Worm (Caenorhabditis elegans): ENCODE measurements around the gene F59B8.1.

F59B8.1 gene

DNA sequence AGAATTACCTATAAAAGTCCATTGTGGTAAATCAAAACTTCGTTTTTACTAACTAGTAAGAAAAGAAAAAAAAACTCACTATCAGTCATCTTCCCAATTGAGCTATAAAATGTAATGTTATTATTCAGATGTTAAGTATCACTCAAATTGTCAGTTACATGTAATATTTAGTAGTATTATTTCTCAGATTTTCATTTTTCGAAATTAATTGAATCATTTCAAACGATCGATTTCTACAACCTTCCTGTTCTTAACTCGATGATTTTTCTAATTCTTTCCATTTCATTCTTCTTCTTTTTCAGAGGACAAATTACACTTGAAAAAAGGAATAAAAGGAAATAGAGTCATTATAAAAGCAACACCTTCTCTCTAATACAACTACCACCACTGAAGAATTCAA lies at the start of gene F59B8.1:
TSS of gene F59B8.1 (plus strand) at position 301 of the 400 bp plus-strand sequence.
- TF ChIP-seq ref-1 (GFP tag; conservative IDR thresholded peaks at IDR 0.05) (no peak), klf-2 (GFP tag; conservative IDR thresholded peaks at IDR 0.05) (no peak), med-1 (GFP tag; optimal IDR thresholded peaks at IDR 0.05; ENCODE audit: insufficient read depth) (no peak), T22C8.4 (GFP tag; IDR thresholded peaks at IDR 0.05) (no peak), ztf-23 (GFP tag; IDR thresholded peaks at IDR 0.05) (no peak), flt-1 (GFP tag; IDR thresholded peaks at IDR 0.05) (no peak), ztf-29 (GFP tag; IDR thresholded peaks at IDR 0.05) (no peak), tab-1 (GFP tag; IDR thresholded peaks at IDR 0.05) (no peak), cog-1 (tag; optimal IDR thresholded peaks at IDR 0.05) (no peak)

DNA sequence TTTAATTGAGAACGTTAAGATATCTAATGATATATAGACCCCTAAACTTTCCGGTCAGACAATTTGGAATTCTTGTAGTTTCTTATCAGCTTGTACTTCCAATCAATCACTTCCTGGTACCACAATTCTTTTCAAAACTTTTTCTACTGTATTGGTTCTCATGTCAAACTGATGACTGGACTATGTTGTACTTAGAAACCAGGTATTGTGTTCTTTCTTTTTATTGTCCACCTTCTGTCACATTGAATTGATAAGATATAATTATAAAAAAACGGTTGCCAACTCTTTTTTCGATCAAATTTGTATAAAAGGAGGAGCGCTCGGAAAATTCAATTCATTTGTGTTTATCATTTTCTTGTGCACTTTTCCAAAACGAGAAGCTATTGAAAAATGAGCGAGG lies 49.8 kb upstream of the F59B8.1 start, which contains the start of gene C10C5.4:
TSS of gene C10C5.4 (plus strand) at position 281 of the 400 bp plus-strand sequence.
- TF ChIP-seq klf-2 (GFP tag; conservative IDR thresholded peaks at IDR 0.05) (no peak), ztf-29 (GFP tag; IDR thresholded peaks at IDR 0.05) (no peak), med-1 (GFP tag; optimal IDR thresholded peaks at IDR 0.05; ENCODE audit: insufficient read depth) (no peak)

DNA sequence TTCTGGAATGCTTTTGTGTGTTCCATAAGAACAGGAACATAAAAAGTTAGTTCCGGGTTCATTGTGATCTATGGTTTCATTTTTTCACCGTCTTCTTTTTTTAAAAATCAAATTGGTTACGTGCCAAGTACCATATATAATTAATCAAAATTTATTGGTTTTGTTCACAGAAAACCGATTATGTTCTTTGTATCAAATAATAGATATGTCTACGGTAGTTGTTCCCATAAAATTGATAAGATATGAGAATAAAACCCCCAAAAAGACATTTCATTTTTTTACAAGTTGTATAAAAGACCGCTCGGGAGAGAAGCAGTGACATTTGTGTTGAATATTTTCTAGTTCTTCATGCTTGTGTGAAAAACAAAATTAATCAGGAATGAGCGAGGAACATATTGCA lies 46.9 kb upstream of the F59B8.1 start, which contains the start of gene C10C5.5:
TSS of gene C10C5.5 (plus strand) at position 301 of the 400 bp plus-strand sequence.
- no peak for TF ChIP-seq ztf-29 (GFP tag; IDR thresholded peaks at IDR 0.05)
- TF ChIP-seq ref-1 (GFP tag; conservative IDR thresholded peaks at IDR 0.05), result no peak
- no peak for TF ChIP-seq cog-1 (tag; optimal IDR thresholded peaks at IDR 0.05)
- no peak for TF ChIP-seq klf-2 (GFP tag; conservative IDR thresholded peaks at IDR 0.05)

DNA sequence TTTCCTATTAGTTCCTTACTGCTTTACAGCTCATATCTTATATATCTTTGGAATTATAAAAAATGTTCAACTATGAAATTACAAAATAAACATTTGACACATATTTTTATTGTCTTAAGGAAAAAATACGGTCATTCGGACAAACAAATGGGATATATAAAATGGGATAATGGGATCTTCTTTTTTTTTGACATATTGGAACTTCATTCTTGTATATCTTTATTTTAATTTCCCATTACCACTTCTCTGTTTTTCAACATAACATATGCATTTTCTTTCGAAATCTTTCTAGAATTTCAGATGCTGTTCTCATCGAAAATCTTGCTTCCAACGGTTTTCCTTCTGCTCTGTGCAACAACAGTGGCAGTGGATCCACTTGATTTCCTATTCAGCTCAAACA lies 43.2 kb upstream of the F59B8.1 start, which contains the start of gene C10C5.7:
TSS of gene C10C5.7 (plus strand) at position 301 of the 400 bp plus-strand sequence.
- TF ChIP-seq med-1 (GFP tag; optimal IDR thresholded peaks at IDR 0.05; ENCODE audit: insufficient read depth) (no peak), ztf-23 (GFP tag; IDR thresholded peaks at IDR 0.05) (no peak), klf-2 (GFP tag; conservative IDR thresholded peaks at IDR 0.05) (no peak), tab-1 (GFP tag; IDR thresholded peaks at IDR 0.05) (no peak), T22C8.4 (GFP tag; IDR thresholded peaks at IDR 0.05) (no peak)

DNA sequence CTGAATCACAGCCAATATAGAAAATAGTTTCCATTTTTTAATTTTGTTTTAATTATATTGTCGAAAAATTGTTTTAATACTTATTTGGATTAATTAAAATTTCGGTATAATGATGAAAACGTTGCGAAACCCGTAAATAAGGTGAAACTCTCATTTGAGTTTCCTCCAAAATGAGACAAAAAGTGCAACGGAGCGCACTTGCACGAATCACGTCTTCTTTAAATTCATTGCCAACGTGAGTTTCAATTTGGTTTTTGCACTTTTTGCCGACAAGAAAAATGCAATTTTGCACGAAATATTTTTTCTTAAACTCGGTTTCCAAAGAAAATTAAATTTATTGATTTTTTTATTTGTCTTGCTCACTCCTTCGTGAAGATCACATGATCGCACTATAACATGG lies 42.0 kb upstream of the F59B8.1 start, which contains the start of gene daf-15:
TSS of gene daf-15 (plus strand) at position 171 of the 400 bp plus-strand sequence.
- TF ChIP-seq flt-1 (GFP tag; IDR thresholded peaks at IDR 0.05) (no peak), med-1 (GFP tag; optimal IDR thresholded peaks at IDR 0.05; ENCODE audit: insufficient read depth) (no peak), ztf-29 (GFP tag; IDR thresholded peaks at IDR 0.05) (no peak), klf-2 (GFP tag; conservative IDR thresholded peaks at IDR 0.05) (no peak), ztf-23 (GFP tag; IDR thresholded peaks at IDR 0.05) (no peak), cog-1 (tag; optimal IDR thresholded peaks at IDR 0.05) (no peak), T22C8.4 (GFP tag; IDR thresholded peaks at IDR 0.05) (no peak), tab-1 (GFP tag; IDR thresholded peaks at IDR 0.05) (no peak), ref-1 (GFP tag; conservative IDR thresholded peaks at IDR 0.05) (no peak)

DNA sequence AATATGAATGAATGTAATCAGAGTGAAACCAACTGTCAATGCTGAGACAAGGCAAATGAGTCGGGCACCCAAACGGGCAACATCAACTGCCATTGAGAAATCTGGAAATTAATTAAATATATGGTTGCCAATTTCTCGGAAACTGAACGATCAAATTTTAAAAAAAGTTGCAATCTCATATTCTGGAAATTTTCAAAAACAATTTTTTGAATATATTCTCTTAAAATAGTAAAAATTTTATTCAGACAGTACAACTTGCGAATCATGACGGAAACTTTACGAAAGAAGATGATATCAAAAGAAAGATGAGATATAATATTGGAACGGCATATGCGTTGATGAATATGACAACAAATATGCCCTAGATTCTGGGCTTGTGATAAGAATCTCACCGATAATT lies 31.9 kb upstream of the F59B8.1 start, which contains the start of gene col-121:
TSS of gene col-121 (minus strand) at position 101 of the 400 bp plus-strand sequence.
- TF ChIP-seq T22C8.4 (GFP tag; IDR thresholded peaks at IDR 0.05) (no peak), ztf-29 (GFP tag; IDR thresholded peaks at IDR 0.05) (no peak), flt-1 (GFP tag; IDR thresholded peaks at IDR 0.05) (no peak), med-1 (GFP tag; optimal IDR thresholded peaks at IDR 0.05; ENCODE audit: insufficient read depth) (no peak), ref-1 (GFP tag; conservative IDR thresholded peaks at IDR 0.05) (no peak), tab-1 (GFP tag; IDR thresholded peaks at IDR 0.05) (no peak), ztf-23 (GFP tag; IDR thresholded peaks at IDR 0.05) (no peak), klf-2 (GFP tag; conservative IDR thresholded peaks at IDR 0.05) (no peak), cog-1 (tag; optimal IDR thresholded peaks at IDR 0.05) (no peak)

DNA sequence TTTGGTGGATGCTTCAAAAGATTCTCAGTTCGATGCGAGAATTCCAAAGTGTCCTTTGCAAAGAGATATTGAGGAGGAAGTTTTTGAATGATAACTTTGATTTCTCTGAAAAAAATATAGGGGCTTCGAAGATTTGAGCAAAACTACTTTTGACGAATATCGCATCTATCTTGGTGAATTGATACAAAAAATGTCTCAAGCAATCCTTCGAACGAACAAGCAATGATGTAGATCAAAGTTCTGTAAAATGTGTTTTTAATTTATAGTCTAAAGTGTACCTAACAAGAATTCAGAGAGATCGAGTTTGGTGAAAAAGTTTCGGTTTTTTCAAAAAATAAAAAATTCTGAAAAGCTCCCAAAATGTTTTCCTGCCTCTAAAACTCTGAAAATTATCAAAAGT lies 30.8 kb upstream of the F59B8.1 start, which contains the start of gene F56D5.3:
TSS of gene F56D5.3 (plus strand) at position 301 of the 400 bp plus-strand sequence.
- no peak for TF ChIP-seq ztf-23 (GFP tag; IDR thresholded peaks at IDR 0.05)
- TF ChIP-seq tab-1 (GFP tag; IDR thresholded peaks at IDR 0.05), result no peak
- TF ChIP-seq cog-1 (tag; optimal IDR thresholded peaks at IDR 0.05), result no peak
- TF ChIP-seq klf-2 (GFP tag; conservative IDR thresholded peaks at IDR 0.05), result no peak
- TF ChIP-seq ref-1 (GFP tag; conservative IDR thresholded peaks at IDR 0.05), result no peak
- TF ChIP-seq ztf-29 (GFP tag; IDR thresholded peaks at IDR 0.05), result no peak
- TF ChIP-seq flt-1 (GFP tag; IDR thresholded peaks at IDR 0.05), result no peak
- TF ChIP-seq med-1 (GFP tag; optimal IDR thresholded peaks at IDR 0.05; ENCODE audit: insufficient read depth), result no peak
- no peak for TF ChIP-seq T22C8.4 (GFP tag; IDR thresholded peaks at IDR 0.05)

DNA sequence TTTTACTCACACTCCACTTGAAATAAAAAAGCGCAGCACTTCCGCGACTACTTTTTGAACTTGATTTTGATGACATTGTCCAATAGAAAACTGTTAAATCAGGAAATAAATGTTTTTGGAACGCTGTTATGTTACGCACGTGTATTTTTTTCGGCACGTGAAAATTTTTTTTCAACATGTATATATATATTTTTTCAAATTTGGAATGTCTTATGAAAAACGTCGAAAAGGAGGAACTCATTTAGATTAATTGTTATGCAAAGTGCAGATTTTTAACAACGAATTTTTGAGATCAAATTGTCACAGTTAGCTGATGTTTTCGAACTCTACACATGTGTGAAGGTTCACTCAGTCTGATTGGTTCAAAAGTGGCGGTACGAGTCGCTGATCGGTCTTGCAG lies 29.5 kb upstream of the F59B8.1 start, which contains the start of gene F56D5.2:
TSS of gene F56D5.2 (minus strand) at position 101 of the 400 bp plus-strand sequence.
- no peak for TF ChIP-seq tab-1 (GFP tag; IDR thresholded peaks at IDR 0.05)
- no peak for TF ChIP-seq ztf-29 (GFP tag; IDR thresholded peaks at IDR 0.05)
- no peak for TF ChIP-seq ztf-23 (GFP tag; IDR thresholded peaks at IDR 0.05)
- TF ChIP-seq ref-1 (GFP tag; conservative IDR thresholded peaks at IDR 0.05), result no peak
- TF ChIP-seq cog-1 (tag; optimal IDR thresholded peaks at IDR 0.05), result no peak
- no peak for TF ChIP-seq flt-1 (GFP tag; IDR thresholded peaks at IDR 0.05)
- TF ChIP-seq med-1 (GFP tag; optimal IDR thresholded peaks at IDR 0.05; ENCODE audit: insufficient read depth), result no peak
- no peak for TF ChIP-seq klf-2 (GFP tag; conservative IDR thresholded peaks at IDR 0.05)
- no peak for TF ChIP-seq T22C8.4 (GFP tag; IDR thresholded peaks at IDR 0.05)

DNA sequence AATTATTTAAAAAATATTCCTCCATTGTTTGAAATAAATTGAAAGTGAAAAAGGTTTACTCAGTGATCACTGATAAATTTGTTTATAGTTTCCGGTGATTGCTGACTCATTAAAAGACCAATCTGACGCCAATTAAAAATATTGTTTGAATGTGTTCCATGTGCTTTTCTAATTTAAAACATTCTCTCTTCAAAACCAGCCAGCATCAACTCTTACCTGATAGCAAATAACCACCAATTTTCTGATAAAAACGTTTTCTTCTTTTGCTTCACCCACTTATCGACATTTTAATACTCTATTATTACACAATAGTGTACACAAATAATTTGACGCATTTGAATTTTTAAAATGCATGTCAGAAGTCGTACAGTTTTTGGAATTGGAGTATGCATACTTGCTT lies 26.3 kb upstream of the F59B8.1 start, which contains the start of gene F56D5.6:
TSS of gene F56D5.6 (plus strand) at position 208 of the 400 bp plus-strand sequence.
- no peak for TF ChIP-seq ztf-29 (GFP tag; IDR thresholded peaks at IDR 0.05)
- TF ChIP-seq cog-1 (tag; optimal IDR thresholded peaks at IDR 0.05), result no peak
- no peak for TF ChIP-seq ref-1 (GFP tag; conservative IDR thresholded peaks at IDR 0.05)
- no peak for TF ChIP-seq klf-2 (GFP tag; conservative IDR thresholded peaks at IDR 0.05)
- TF ChIP-seq ztf-23 (GFP tag; IDR thresholded peaks at IDR 0.05), result no peak

DNA sequence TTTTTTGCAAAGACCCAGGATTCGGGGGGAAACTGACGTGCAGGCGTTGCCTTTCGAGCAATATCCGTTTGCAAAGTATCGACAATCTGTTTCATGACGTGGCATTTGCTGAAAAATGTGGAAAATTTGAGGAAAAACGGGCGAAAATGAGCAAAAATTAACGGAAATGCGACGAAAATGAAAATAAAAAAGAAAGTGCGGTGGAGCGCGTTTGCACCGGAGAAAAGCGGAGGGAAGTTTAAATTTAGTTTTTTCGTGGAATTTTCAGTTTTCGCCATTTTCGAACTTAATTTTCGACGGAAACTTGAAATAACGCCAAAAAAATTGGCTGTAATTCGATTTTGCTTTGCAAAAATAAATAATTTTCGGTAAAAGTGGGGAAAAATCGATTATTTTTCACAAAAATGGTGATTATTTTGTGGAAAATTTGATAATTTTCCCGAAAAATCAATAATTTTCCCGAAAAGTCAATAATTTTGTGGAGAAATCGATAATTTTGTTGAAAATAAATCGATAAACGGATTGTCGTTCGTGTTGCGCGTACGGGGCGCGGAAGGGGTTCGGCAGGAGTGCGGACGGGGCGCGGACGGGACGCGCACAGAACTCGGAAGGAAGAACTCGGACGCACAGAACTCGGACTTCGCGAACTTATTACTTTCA lies 24.2 kb upstream of the F59B8.1 start:
- TF ChIP-seq T22C8.4 (GFP tag; IDR thresholded peaks at IDR 0.05) (peak; percentile 64), ref-1 (GFP tag; conservative IDR thresholded peaks at IDR 0.05) (no peak)

All from whole organism, midembryonic.